Fruit fly (Drosophila melanogaster) whole organism, embryonic: Measurements from ENCODE around the gene mts.
A peak's percentile ranks its signal among the peaks of the same experiment; 100 is the strongest.

Source experiments
- B-H1 ChIP-seq: fragments of 200-800 bp; sonication (Bioruptor generic); IDR thresholded peaks from 3 replicates; pipeline ENCODE4 v1.3.6; 2022; ENCODE audit warnings: missing biosample characterization, missing genetic modification characterization
- CG10274 ChIP-seq: fragments of 200-800 bp; sonication (Bioruptor generic); optimal IDR thresholded peaks from 3 replicates; lab custom pipeline; 2017; ENCODE audit warnings: missing biosample characterization, mild to moderate bottlenecking, missing genetic modification characterization
- CG11504 ChIP-seq: fragments of 200-800 bp; sonication (Bioruptor generic); optimal IDR thresholded peaks from 3 replicates; lab custom pipeline; 2019; ENCODE audit warnings: missing biosample characterization, mild to moderate bottlenecking, missing genetic modification characterization, moderate library complexity
- CG11723 ChIP-seq: fragments of 200-800 bp; sonication (Bioruptor generic); optimal IDR thresholded peaks from 2 replicates; lab custom pipeline; 2017; ENCODE audit warnings: missing biosample characterization, mild to moderate bottlenecking, missing genetic modification characterization
- CG12155 ChIP-seq: fragments of 200-800 bp; sonication (Bioruptor generic); optimal IDR thresholded peaks from 3 replicates; lab custom pipeline; 2016; ENCODE audit warnings: missing biosample characterization, missing genetic modification characterization
- CG12299 ChIP-seq: fragments of 200-800 bp; sonication (Bioruptor generic); optimal IDR thresholded peaks from 2 replicates; lab custom pipeline; 2018; ENCODE audit warnings: missing biosample characterization, mild to moderate bottlenecking, missing genetic modification characterization
- CG14014 ChIP-seq: fragments of 200-800 bp; sonication (Bioruptor generic); IDR thresholded peaks from 2 replicates; pipeline ENCODE4 v1.3.6; 2022; ENCODE audit warnings: missing biosample characterization, missing genetic modification characterization
- CG17361 ChIP-seq: fragments of 200-800 bp; sonication (Bioruptor generic); IDR thresholded peaks from 3 replicates; pipeline ENCODE4 v1.3.6; 2022; ENCODE audit warnings: missing biosample characterization, missing genetic modification characterization
- CG1792 ChIP-seq: fragments of 200-800 bp; sonication (Bioruptor generic); optimal IDR thresholded peaks from 2 replicates; lab custom pipeline; 2016; ENCODE audit warnings: missing biosample characterization, missing genetic modification characterization
- CG3065 ChIP-seq: fragments of 200-800 bp; sonication (Bioruptor generic); optimal IDR thresholded peaks from 2 replicates; lab custom pipeline; 2016; ENCODE audit warnings: missing biosample characterization, missing genetic modification characterization
- CG31224 ChIP-seq: fragments of 200-800 bp; sonication (Bioruptor generic); IDR thresholded peaks from 2 replicates; pipeline ENCODE4 v1.3.6; 2022; ENCODE audit warnings: missing biosample characterization, missing genetic modification characterization
- CG3726 ChIP-seq: fragments of 200-800 bp; sonication (Bioruptor generic); IDR thresholded peaks from 3 replicates; pipeline ENCODE4, ENCODE4 v1.3.6; 2022; ENCODE audit warnings: missing biosample characterization, missing genetic modification characterization
- CG3995 ChIP-seq: fragments of 200-800 bp; sonication (Bioruptor generic); optimal IDR thresholded peaks from 3 replicates; lab custom pipeline; 2016; ENCODE audit warnings: missing biosample characterization, missing genetic modification characterization
- CG4404 ChIP-seq: fragments of 200-800 bp; sonication (Bioruptor generic); IDR thresholded peaks from 2 replicates; pipeline ENCODE4 v1.3.6; 2022; ENCODE audit warnings: missing biosample characterization, missing genetic modification characterization
- CG6854 ChIP-seq: fragments of 200-800 bp; sonication (Bioruptor generic); optimal IDR thresholded peaks from 3 replicates; lab custom pipeline; 2017; ENCODE audit warnings: missing biosample characterization, mild to moderate bottlenecking, missing genetic modification characterization
- CG9876 ChIP-seq: fragments of 200-800 bp; sonication (Bioruptor generic); optimal IDR thresholded peaks from 2 replicates; lab custom pipeline; 2016; ENCODE audit warnings: missing biosample characterization, missing genetic modification characterization
- CHES-1-like ChIP-seq: fragments of 200-800 bp; sonication (Bioruptor generic); optimal IDR thresholded peaks from 2 replicates; lab custom pipeline; 2016; ENCODE audit warnings: missing biosample characterization, missing genetic modification characterization
- D19A ChIP-seq: fragments of 200-800 bp; optimal IDR thresholded peaks from 3 replicates; lab custom pipeline; 2019; ENCODE audit warnings: missing biosample characterization, mild to moderate bottlenecking, missing genetic modification characterization, moderate library complexity
- Ets97D ChIP-seq: fragments of 200-800 bp; sonication (Bioruptor generic); optimal IDR thresholded peaks from 3 replicates; lab custom pipeline; 2016; ENCODE audit warnings: missing biosample characterization, missing genetic modification characterization
- Hmx ChIP-seq: fragments of 200-800 bp; sonication (Bioruptor generic); optimal IDR thresholded peaks from 2 replicates; lab custom pipeline; 2016; ENCODE audit warnings: missing biosample characterization, missing genetic modification characterization
- MESR4 ChIP-seq: fragments of 200-800 bp; sonication (Bioruptor generic); optimal IDR thresholded peaks from 2 replicates; lab custom pipeline; 2018; ENCODE audit warnings: missing biosample characterization, mild to moderate bottlenecking, missing genetic modification characterization, moderate library complexity
- Meics ChIP-seq: fragments of 200-800 bp; sonication (Bioruptor generic); optimal IDR thresholded peaks from 2 replicates; lab custom pipeline; 2017; ENCODE audit warnings: missing biosample characterization, mild to moderate bottlenecking, missing genetic modification characterization
- NFAT ChIP-seq: fragments of 200-800 bp; sonication (Bioruptor generic); IDR thresholded peaks from 2 replicates; pipeline ENCODE4 v1.3.6; 2022; ENCODE audit warnings: missing biosample characterization, missing genetic modification characterization
- abd-A ChIP-seq: fragments of 200-800 bp; sonication (Bioruptor generic); optimal IDR thresholded peaks from 3 replicates; lab custom pipeline; 2019; ENCODE audit warnings: missing biosample characterization, mild to moderate bottlenecking, missing genetic modification characterization, moderate library complexity
- ash1 ChIP-seq: fragments of 200-800 bp; sonication (Bioruptor generic); optimal IDR thresholded peaks from 2 replicates; lab custom pipeline; 2018; ENCODE audit warnings: missing biosample characterization, mild to moderate bottlenecking, missing genetic modification characterization
- bbx ChIP-seq: fragments of 200-800 bp; sonication (Bioruptor generic); IDR thresholded peaks from 2 replicates; pipeline ENCODE4 v1.3.6; 2022; ENCODE audit warnings: missing biosample characterization, missing genetic modification characterization; ENCODE audit not compliant: partially characterized antibody
- cas ChIP-seq: fragments of 200-800 bp; sonication (Bioruptor generic); IDR thresholded peaks from 2 replicates; pipeline ENCODE4 v1.3.6; 2022; ENCODE audit warnings: missing biosample characterization, missing genetic modification characterization
- cg ChIP-seq: fragments of 200-800 bp; sonication (Bioruptor generic); optimal IDR thresholded peaks from 3 replicates; lab custom pipeline; 2019; ENCODE audit warnings: missing biosample characterization, mild to moderate bottlenecking, missing genetic modification characterization, moderate library complexity
- dysf ChIP-seq: fragments of 200-800 bp; sonication (Bioruptor generic); IDR thresholded peaks from 3 replicates; pipeline ENCODE4 v1.3.6; 2022; ENCODE audit warnings: missing biosample characterization, missing genetic modification characterization
- exex ChIP-seq: fragments of 200-800 bp; sonication (Bioruptor generic); optimal IDR thresholded peaks from 4 replicates; lab custom pipeline; 2018; ENCODE audit warnings: missing biosample characterization, mild to moderate bottlenecking, missing genetic modification characterization, moderate library complexity
- eyg ChIP-seq: fragments of 200-800 bp; sonication (Bioruptor generic); optimal IDR thresholded peaks from 3 replicates; lab custom pipeline; 2016; ENCODE audit warnings: missing biosample characterization, missing genetic modification characterization
- fru ChIP-seq: fragments of >200 bp; optimal IDR thresholded peaks from 2 replicates; lab custom pipeline; 2017
- gfzf ChIP-seq: fragments of 200-800 bp; sonication (Bioruptor generic); optimal IDR thresholded peaks from 2 replicates; lab custom pipeline; 2016; ENCODE audit warnings: missing biosample characterization, mild to moderate bottlenecking, missing genetic modification characterization, moderate library complexity
- gro ChIP-seq: fragments of 200-800 bp; sonication (Bioruptor generic); optimal IDR thresholded peaks from 2 replicates; lab custom pipeline; 2016; ENCODE audit warnings: missing biosample characterization, missing genetic modification characterization
- gt ChIP-seq: fragments of 200-800 bp; sonication (Bioruptor generic); IDR thresholded peaks from 2 replicates; pipeline ENCODE4 v1.3.6; 2022; ENCODE audit warnings: missing biosample characterization, missing genetic modification characterization
- ind ChIP-seq: fragments of 200-800 bp; sonication (Bioruptor generic); optimal IDR thresholded peaks from 3 replicates; lab custom pipeline; 2016; ENCODE audit warnings: missing biosample characterization, missing genetic modification characterization
- kni ChIP-seq: fragments of 200-800 bp; sonication (Bioruptor generic); optimal IDR thresholded peaks from 3 replicates; lab custom pipeline; 2017; ENCODE audit warnings: mild to moderate bottlenecking, missing biosample characterization, missing genetic modification reagents, missing genetic modification characterization
- mld ChIP-seq: fragments of 200-800 bp; sonication (Bioruptor generic); IDR thresholded peaks from 3 replicates; pipeline ENCODE4 v1.3.6; 2022; ENCODE audit warnings: missing biosample characterization, missing genetic modification characterization; ENCODE audit not compliant: partially characterized antibody
- odd ChIP-seq: fragments of 200-800 bp; sonication (Bioruptor generic); optimal IDR thresholded peaks from 2 replicates; lab custom pipeline; 2017; ENCODE audit warnings: missing biosample characterization, mild to moderate bottlenecking, missing genetic modification characterization
- otp ChIP-seq: fragments of 200-800 bp; sonication (Bioruptor generic); IDR thresholded peaks from 3 replicates; pipeline ENCODE4, ENCODE4 v1.3.6; 2022; ENCODE audit warnings: missing biosample characterization, missing genetic modification characterization
- p53 ChIP-seq: fragments of 200-800 bp; sonication (Bioruptor generic); optimal IDR thresholded peaks from 2 replicates; lab custom pipeline; 2016; ENCODE audit warnings: missing biosample characterization, missing genetic modification characterization
- pb ChIP-seq: fragments of 200-800 bp; sonication (Bioruptor generic); optimal IDR thresholded peaks from 3 replicates; lab custom pipeline; 2016; ENCODE audit warnings: missing biosample characterization, missing genetic modification characterization
- ro ChIP-seq: fragments of 200-800 bp; sonication (Bioruptor generic); IDR thresholded peaks from 2 replicates; pipeline ENCODE4 v1.3.6; 2022; ENCODE audit warnings: missing biosample characterization, missing genetic modification characterization
- slp2 ChIP-seq: fragments of 200-800 bp; sonication (Bioruptor generic); optimal IDR thresholded peaks from 2 replicates; lab custom pipeline; 2016; ENCODE audit warnings: missing biosample characterization, missing genetic modification characterization
- sna ChIP-seq: fragments of 200-800 bp; sonication (Bioruptor generic); IDR thresholded peaks from 2 replicates; pipeline ENCODE4 v1.3.6; 2022; ENCODE audit warnings: missing biosample characterization, missing genetic modification characterization; ENCODE audit not compliant: partially characterized antibody
- toy ChIP-seq: fragments of 200-800 bp; sonication (Bioruptor generic); IDR thresholded peaks from 2 replicates; pipeline ENCODE4 v1.3.6; 2022; ENCODE audit warnings: missing biosample characterization, missing genetic modification characterization
- trem ChIP-seq: fragments of 200-800 bp; optimal IDR thresholded peaks from 3 replicates; lab custom pipeline; 2019; ENCODE audit warnings: missing biosample characterization, mild to moderate bottlenecking, missing genetic modification characterization, moderate library complexity
- unc-4 ChIP-seq: fragments of 200-800 bp; sonication (Bioruptor generic); IDR thresholded peaks from 2 replicates; pipeline ENCODE4 v1.3.6; 2022; ENCODE audit warnings: missing biosample characterization, missing genetic modification characterization; ENCODE audit not compliant: partially characterized antibody
- wdn ChIP-seq: fragments of 200-800 bp; sonication (Bioruptor generic); IDR thresholded peaks from 2 replicates; pipeline ENCODE4 v1.3.6; 2022; ENCODE audit warnings: missing biosample characterization, missing genetic modification characterization
- z ChIP-seq: fragments of 200-800 bp; sonication (Bioruptor generic); IDR thresholded peaks from 3 replicates; pipeline ENCODE4 v1.3.6; 2022; ENCODE audit warnings: missing biosample characterization, missing genetic modification characterization

The mts gene

DNA sequence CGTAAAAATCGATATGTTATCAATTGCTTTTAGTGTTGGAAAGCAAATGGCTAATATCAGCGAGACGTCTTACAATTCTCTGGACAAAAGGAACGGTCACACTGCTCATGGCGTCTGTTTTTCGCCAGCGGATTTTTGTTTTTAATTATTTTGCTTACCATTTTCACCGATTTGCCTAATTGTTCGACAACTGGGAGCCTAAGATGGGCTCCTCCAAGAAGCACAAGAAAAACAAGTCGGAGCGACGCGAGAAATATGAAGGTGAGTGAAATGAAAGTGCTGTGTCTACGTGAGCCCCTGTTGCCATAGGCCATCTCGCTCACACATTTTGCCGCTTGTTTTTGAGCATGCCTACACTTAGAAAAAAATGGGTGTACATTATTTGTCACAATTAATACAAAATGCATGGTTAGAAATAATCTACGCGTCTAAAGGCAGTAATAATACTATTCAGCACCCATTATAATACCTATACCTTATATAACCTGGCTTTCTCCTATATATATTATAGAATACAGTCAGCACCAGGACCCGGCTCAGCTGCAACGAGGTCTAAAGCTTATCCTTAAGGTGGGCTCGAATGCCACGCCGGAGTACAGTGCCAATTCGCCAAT lies 44.6 kb upstream of the mts start, which contains the start of gene Brd7-9 (continued):
- TF ChIP-seq p53 (GFP tag; lab: Kevin White, UChicago) (no peak), CG12155 (GFP tag; lab: Kevin White, UChicago) (peak; percentile 98), CG1792 (peak; percentile 26), fru (lab: Kevin White, UChicago) (no peak), CG10274 (GFP tag; lab: Kevin White, UChicago) (peak; percentile 7), sna (peak; percentile 43), MESR4 (GFP tag; lab: Kevin White, UChicago) (peak; percentile 98), CG14014 (GFP tag; lab: Robert Waterston, UW) (peak; percentile 83), slp2 (GFP tag; lab: Kevin White, UChicago) (peak; percentile 57), Meics (GFP tag; lab: Kevin White, UChicago) (peak; percentile 80), CG11723 (GFP tag; lab: Kevin White, UChicago) (peak; percentile 63), trem (tag; lab: Kevin White, UChicago) (peak; percentile 27), ash1 (peak; percentile 10), gt (GFP tag; lab: Robert Waterston, UW) (no peak), CG4404 (peak; percentile 22; the same call in 1 of the 2 replicates), Hmx (GFP tag; lab: Kevin White, UChicago) (peak; percentile 11), dysf (peak; percentile 82), odd (peak; percentile 63), ind (GFP tag; lab: Kevin White, UChicago) (peak; percentile 73), abd-A (no peak), CG17361 (GFP tag; lab: Robert Waterston, UW) (peak; percentile 69; the same call in 2 of the 3 replicates), CG31224 (GFP tag; lab: Robert Waterston, UW) (peak; percentile 56; the same call in 1 of the 2 replicates), exex (no peak), CG3726 (GFP tag; lab: Robert Waterston, UW) (peak; percentile 72; the same call in 1 of the 3 replicates), ro (GFP tag; lab: Robert Waterston, UW) (no peak), toy (peak; percentile 70), cg (no peak), otp (peak; percentile 77), cas (GFP tag; lab: Robert Waterston, UW) (peak; percentile 59), z (GFP tag; lab: Robert Waterston, UW) (no peak), Ets97D (GFP tag; lab: Kevin White, UChicago) (peak; percentile 14), CG11504 (tag; lab: Kevin White, UChicago) (peak; percentile 71), bbx (peak; percentile 56; the same call in 1 of the 2 replicates), kni (GFP tag; lab: Kevin White, UChicago) (no peak), wdn (GFP tag; lab: Robert Waterston, UW) (peak; percentile 70; the same call in 1 of the 2 replicates), pb (GFP tag; lab: Kevin White, UChicago) (peak; percentile 39), gro (GFP tag; lab: Kevin White, UChicago) (peak; percentile 70), CG9876 (GFP tag; lab: Kevin White, UChicago) (no peak), B-H1 (peak; percentile 77), CHES-1-like (GFP tag; lab: Kevin White, UChicago) (peak; percentile 25), CG12299 (tag; lab: Kevin White, UChicago) (peak; percentile 56), D19A (tag; lab: Kevin White, UChicago) (peak; percentile 58), NFAT (GFP tag; lab: Robert Waterston, UW) (peak; percentile 84), unc-4 (peak; percentile 39; the same call in 1 of the 2 replicates), CG6854 (GFP tag; lab: Kevin White, UChicago) (peak; percentile 70), CG3995 (peak; percentile 25), CG3065 (GFP tag; lab: Kevin White, UChicago) (no peak), gfzf (GFP tag; lab: Kevin White, UChicago) (peak; percentile 71), mld (no peak), eyg (GFP tag; lab: Kevin White, UChicago) (peak; percentile 50)
